Worm (Caenorhabditis elegans): ENCODE data around the gene bath-2.

bath-2 gene

ce11 chrII:1924459-1924858 is 1.9 kb upstream of the bath-2 start, which contains the start of gene F52C6.3:
Gene F52C6.3, plus strand, starts transcription at chrII:1924759.
- TF ChIP-seq dve-1 (tag; optimal IDR thresholded peaks at IDR 0.05; ENCODE audit: insufficient read depth) (no peak), nhr-41 (GFP tag; IDR thresholded peaks at IDR 0.05) (no peak), aha-1 (tag) (no peak), mdt-29 (GFP tag; IDR thresholded peaks at IDR 0.05) (no peak), unc-130 (GFP tag; optimal IDR thresholded peaks at IDR 0.05) (no peak), T20F7.1 (GFP tag; optimal IDR thresholded peaks at IDR 0.05) (no peak), attf-4 (tag; optimal IDR thresholded peaks at IDR 0.05) (no peak), lin-1 (GFP tag; IDR thresholded peaks at IDR 0.05) (no peak), nhr-237 (tag; optimal IDR thresholded peaks at IDR 0.05) (no peak), lin-39 (tag; optimal IDR thresholded peaks at IDR 0.05) (no peak), tra-1 (GFP tag; IDR thresholded peaks at IDR 0.05) (no peak), hlh-11 (tag; optimal IDR thresholded peaks at IDR 0.05) (no peak), daf-16 (GFP tag; optimal IDR thresholded peaks at IDR 0.05) (no peak), daf-16 (tag; optimal IDR thresholded peaks at IDR 0.05) (no peak)

ce11 chrII:1921018-1921417 is 1.5 kb downstream of the bath-2 start, which contains the start of gene bath-7:
Gene bath-7, minus strand, starts transcription at chrII:1921118.
- TF ChIP-seq unc-130 (GFP tag; optimal IDR thresholded peaks at IDR 0.05) (no peak), tra-1 (GFP tag; IDR thresholded peaks at IDR 0.05) (no peak)

- TF ChIP-seq nhr-10 (tag; optimal IDR thresholded peaks at IDR 0.05) = no peak
- no peak for TF ChIP-seq nhr-41 (GFP tag; IDR thresholded peaks at IDR 0.05)
- TF ChIP-seq R02D3.7 (tag; optimal IDR thresholded peaks at IDR 0.05) = no peak
- TF ChIP-seq hlh-30 (tag; optimal IDR thresholded peaks at IDR 0.05; ENCODE audit: insufficient read depth) = no peak
- no peak for TF ChIP-seq lim-7 (GFP tag; IDR thresholded peaks at IDR 0.05)
- TF ChIP-seq madf-5 (GFP tag; IDR thresholded peaks at IDR 0.05) = no peak
- no peak for TF ChIP-seq ztf-11 (tag; optimal IDR thresholded peaks at IDR 0.05)
- TF ChIP-seq dmd-9 (GFP tag; IDR thresholded peaks at IDR 0.05) = no peak
- TF ChIP-seq ctbp-1 (GFP tag; IDR thresholded peaks at IDR 0.05) = no peak
- TF ChIP-seq rbr-2 (tag; optimal IDR thresholded peaks at IDR 0.05) = no peak
- TF ChIP-seq lin-29 (GFP tag; IDR thresholded peaks at IDR 0.05) = no peak
- no peak for TF ChIP-seq nhr-237 (tag; optimal IDR thresholded peaks at IDR 0.05)
- TF ChIP-seq mxl-2 (GFP tag; conservative IDR thresholded peaks at IDR 0.05) = no peak
- TF ChIP-seq dmd-8 (GFP tag; IDR thresholded peaks at IDR 0.05) = no peak
- TF ChIP-seq dve-1 (tag; optimal IDR thresholded peaks at IDR 0.05; ENCODE audit: insufficient read depth) = no peak
- no peak for TF ChIP-seq set-16 (GFP tag; IDR thresholded peaks at IDR 0.05)
- no peak for TF ChIP-seq saeg-2 (GFP tag; IDR thresholded peaks at IDR 0.05)
- TF ChIP-seq F37D6.2 (tag; optimal IDR thresholded peaks at IDR 0.05) = no peak
- TF ChIP-seq F10B5.3 (tag; optimal IDR thresholded peaks at IDR 0.05) = no peak
- no peak for TF ChIP-seq lin-39 (tag; optimal IDR thresholded peaks at IDR 0.05)
Measured at ce11 chrII:1917862-1918261, 4.7 kb downstream of the bath-2 start, which contains the start of gene bath-4. Gene bath-4, minus strand, starts transcription at chrII:1917962.

ce11 chrII:1912741-1913140 is 9.8 kb downstream of the bath-2 start, which contains the start of gene math-31:
Gene math-31, minus strand, starts transcription at chrII:1912841.
- no peak for TF ChIP-seq nhr-10 (tag; optimal IDR thresholded peaks at IDR 0.05)
- TF ChIP-seq mxl-2 (GFP tag; conservative IDR thresholded peaks at IDR 0.05) = no peak
- no peak for TF ChIP-seq unc-62 (GFP tag; optimal IDR thresholded peaks at IDR 0.05 in 1 of 2)
- TF ChIP-seq unc-62 (tag; optimal IDR thresholded peaks at IDR 0.05) = no peak
- no peak for TF ChIP-seq snpc-1.2 (GFP tag; IDR thresholded peaks at IDR 0.05)
- no peak for TF ChIP-seq ZK337.2 (GFP tag; IDR thresholded peaks at IDR 0.05)
- no peak for TF ChIP-seq ztf-7 (tag; optimal IDR thresholded peaks at IDR 0.05)
- no peak for TF ChIP-seq skn-1 (tag; optimal IDR thresholded peaks at IDR 0.05)
- no peak for TF ChIP-seq Y48G9A.11 (GFP tag; IDR thresholded peaks at IDR 0.05)
- no peak for TF ChIP-seq spr-3 (GFP tag; optimal IDR thresholded peaks at IDR 0.05)
- TF ChIP-seq dmd-9 (GFP tag; IDR thresholded peaks at IDR 0.05) = no peak
- TF ChIP-seq unc-130 (GFP tag; optimal IDR thresholded peaks at IDR 0.05) = no peak
- no peak for TF ChIP-seq daf-19 (GFP tag; conservative IDR thresholded peaks at IDR 0.05)

Measured in whole organism, L4 larva.